Worm (Caenorhabditis elegans) whole organism, L1 larva: Measurements from ENCODE around the gene C27H5.2.

ENCODE experiments used
- lin-13 ChIP-seq: fragments of 150-350 bp; optimal IDR thresholded peaks from 2 replicates; lab custom pipeline; 2014; ENCODE audit warnings: missing biosample characterization, missing genetic modification reagents, missing genetic modification characterization
- nhr-12 ChIP-seq: sonication (generic microtip); optimal IDR thresholded peaks from 2 replicates; lab custom pipeline; 2017; ENCODE audit warnings: missing biosample characterization, missing genetic modification characterization
- snu-23 ChIP-seq: sonication (generic microtip); optimal IDR thresholded peaks from 2 replicates; lab custom pipeline; 2016; ENCODE audit warnings: missing genetic modification characterization, missing compliant biosample characterization

ce11 chrII:7168712-7169111 lies 13.3 kb downstream of the C27H5.2 start, which contains the start of gene col-36:
- TF ChIP-seq lin-13 (GFP tag; lab: Kevin White, UChicago) (no peak), snu-23 (GFP tag; lab: Kevin White, UChicago) (no peak), nhr-12 (tag; lab: Kevin White, UChicago) (no peak)
